Fruit fly (Drosophila melanogaster) S2 (cell line): Measurements from ENCODE around the gene CG33644.

Source experiments
- CG8478 ChIP-seq: fragments of >200 bp; optimal IDR thresholded peaks from 2 replicates; lab custom pipeline; 2018
- CTCF ChIP-seq, 2 experiments: fragments of >200 bp; optimal IDR thresholded peaks; 2 replicates each; lab custom pipeline; 2018

DNA sequence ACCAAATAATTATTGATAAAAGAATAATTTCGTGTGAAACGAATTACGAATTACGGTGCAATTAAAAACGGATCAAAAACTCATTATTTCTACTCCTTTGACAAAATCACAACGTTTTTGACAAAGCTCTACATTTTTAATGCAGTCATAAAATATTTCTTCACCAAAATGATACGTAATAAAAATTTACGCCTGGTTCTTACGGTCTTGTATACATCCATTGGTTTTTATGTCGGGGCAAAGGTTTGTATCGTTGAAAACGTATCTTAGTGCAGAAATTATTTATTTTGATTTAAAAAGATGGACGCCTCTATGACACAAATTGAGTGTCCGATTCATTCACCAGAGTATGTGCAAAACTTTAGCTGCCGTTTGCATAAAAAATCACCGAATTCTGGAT, at the start of gene CG33644:
- TF ChIP-seq CG8478 (lab: Kevin White, UChicago): no peak
- no peak for TF ChIP-seq CTCF (optimal IDR thresholded peaks at IDR 0.05; lab: Kevin White, UChicago)
